Fruit fly (Drosophila melanogaster) whole organism, embryonic: Measurements from ENCODE around the gene Aasdh.

Source experiments
- Ada2b ChIP-seq: fragments of 200-800 bp; sonication (Bioruptor generic); IDR thresholded peaks from 2 replicates; pipeline ENCODE4 v1.3.6; 2022; ENCODE audit warnings: missing biosample characterization, missing genetic modification characterization
- C15 ChIP-seq: fragments of 200-800 bp; sonication (Bioruptor generic); IDR thresholded peaks from 3 replicates; pipeline ENCODE4 v1.3.6; 2022; ENCODE audit warnings: missing biosample characterization, missing genetic modification characterization
- CG11695 ChIP-seq: fragments of 200-800 bp; sonication (Bioruptor generic); IDR thresholded peaks from 3 replicates; pipeline ENCODE4 v1.3.6; 2022; ENCODE audit warnings: missing biosample characterization, missing genetic modification characterization
- CG12236 ChIP-seq: fragments of 200-800 bp; sonication (Bioruptor generic); optimal IDR thresholded peaks from 2 replicates; lab custom pipeline; 2016; ENCODE audit warnings: missing biosample characterization, missing genetic modification characterization
- CG12299 ChIP-seq: fragments of 200-800 bp; sonication (Bioruptor generic); optimal IDR thresholded peaks from 2 replicates; lab custom pipeline; 2018; ENCODE audit warnings: missing biosample characterization, mild to moderate bottlenecking, missing genetic modification characterization
- CG13296 ChIP-seq: fragments of 200-800 bp; sonication (Bioruptor generic); optimal IDR thresholded peaks from 3 replicates; lab custom pipeline; 2018; ENCODE audit warnings: missing biosample characterization, mild to moderate bottlenecking, missing genetic modification characterization
- CG13894 ChIP-seq: fragments of 200-800 bp; sonication (Bioruptor generic); optimal IDR thresholded peaks from 3 replicates; lab custom pipeline; 2018; ENCODE audit warnings: missing biosample characterization, mild to moderate bottlenecking, missing genetic modification characterization, moderate library complexity
- CG14014 ChIP-seq: fragments of 200-800 bp; sonication (Bioruptor generic); IDR thresholded peaks from 2 replicates; pipeline ENCODE4 v1.3.6; 2022; ENCODE audit warnings: missing biosample characterization, missing genetic modification characterization
- CG1529 ChIP-seq: fragments of 200-800 bp; sonication (Bioruptor generic); optimal IDR thresholded peaks from 3 replicates; lab custom pipeline; 2018; ENCODE audit warnings: missing biosample characterization, missing genetic modification characterization
- CG15479 ChIP-seq: fragments of 200-800 bp; sonication (Bioruptor generic); optimal IDR thresholded peaks from 3 replicates; lab custom pipeline; 2019; ENCODE audit warnings: missing biosample characterization, mild to moderate bottlenecking, missing genetic modification characterization, moderate library complexity
- CG15514 ChIP-seq: fragments of 200-800 bp; sonication (Bioruptor generic); optimal IDR thresholded peaks from 3 replicates; lab custom pipeline; 2017; ENCODE audit warnings: missing biosample characterization, missing genetic modification characterization, mild to moderate bottlenecking, moderate library complexity, missing genetic modification reagents
- CG18011 ChIP-seq: fragments of 200-800 bp; sonication (Bioruptor generic); optimal IDR thresholded peaks from 2 replicates; lab custom pipeline; 2017; ENCODE audit warnings: missing biosample characterization, missing genetic modification characterization, mild to moderate bottlenecking, moderate library complexity, missing genotype
- CG18619 ChIP-seq: fragments of 200-800 bp; sonication (Bioruptor generic); optimal IDR thresholded peaks from 3 replicates; lab custom pipeline; 2017; ENCODE audit warnings: missing biosample characterization, mild to moderate bottlenecking, missing genetic modification characterization
- CG2889 ChIP-seq: fragments of 200-800 bp; sonication (Bioruptor generic); IDR thresholded peaks from 3 replicates; pipeline ENCODE4 v1.3.6; 2022; ENCODE audit warnings: missing biosample characterization, missing genetic modification characterization
- CG4328 ChIP-seq: fragments of 200-800 bp; sonication (Bioruptor generic); optimal IDR thresholded peaks from 3 replicates; lab custom pipeline; 2017; ENCODE audit warnings: missing biosample characterization, missing genetic modification reagents, missing genetic modification characterization
- CG4360 ChIP-seq: fragments of 200-800 bp; sonication (Bioruptor generic); IDR thresholded peaks from 2 replicates; pipeline ENCODE4 v1.3.6; 2022; ENCODE audit warnings: missing biosample characterization, missing genetic modification characterization
- CG6654 ChIP-seq: fragments of 200-800 bp; sonication (Bioruptor generic); optimal IDR thresholded peaks from 2 replicates; lab custom pipeline; 2017; ENCODE audit warnings: missing biosample characterization, mild to moderate bottlenecking, missing genetic modification characterization
- CG7271 ChIP-seq: fragments of 200-800 bp; sonication (Bioruptor generic); optimal IDR thresholded peaks from 2 replicates; lab custom pipeline; 2018; ENCODE audit warnings: missing biosample characterization, mild to moderate bottlenecking, missing genetic modification characterization, moderate library complexity
- CG8089 ChIP-seq: fragments of 200-800 bp; sonication (Bioruptor generic); optimal IDR thresholded peaks from 3 replicates; lab custom pipeline; 2016; ENCODE audit warnings: missing biosample characterization, missing genetic modification characterization
- CG8924 ChIP-seq: fragments of 200-800 bp; optimal IDR thresholded peaks from 3 replicates; lab custom pipeline; 2019; ENCODE audit warnings: missing biosample characterization, mild to moderate bottlenecking, missing genetic modification characterization, moderate library complexity
- CG9932 ChIP-seq: fragments of 200-800 bp; sonication (Bioruptor generic); IDR thresholded peaks from 2 replicates; pipeline ENCODE4 v1.3.6; 2022; ENCODE audit warnings: missing biosample characterization, missing genetic modification characterization
- CkIIα-i1 ChIP-seq: fragments of 200-800 bp; sonication (Bioruptor generic); IDR thresholded peaks from 2 replicates; pipeline ENCODE4 v1.3.6; 2022; ENCODE audit warnings: missing biosample characterization, missing genetic modification characterization
- Dbx ChIP-seq: fragments of 200-800 bp; sonication (Bioruptor generic); IDR thresholded peaks from 3 replicates; pipeline ENCODE4 v1.3.6; 2022; ENCODE audit warnings: missing biosample characterization, missing genetic modification characterization
- Eip74EF ChIP-seq, 2 experiments: fragments of 200-800 bp in 1 of 2; fragments of >200 bp in 1 of 2; sonication (Bioruptor generic) in 1 of 2; optimal IDR thresholded peaks; 2 replicates each; lab custom pipeline; 2017 to 2019; ENCODE audit warnings: missing biosample characterization in 2 of 2, missing genetic modification characterization in 2 of 2, mild to moderate bottlenecking in 1 of 2, moderate library complexity in 1 of 2
- Hand ChIP-seq: fragments of 200-800 bp; sonication (Bioruptor generic); optimal IDR thresholded peaks from 2 replicates; lab custom pipeline; 2017; ENCODE audit warnings: mild to moderate bottlenecking, missing biosample characterization, missing genetic modification reagents, missing genetic modification characterization
- Hr51 ChIP-seq, 2 experiments: fragments of 200-800 bp; sonication (Bioruptor generic); optimal IDR thresholded peaks; 2 replicates in 1 of 2; 3 replicates in 1 of 2; lab custom pipeline; 2016 to 2018; ENCODE audit warnings: missing biosample characterization in 2 of 2, missing genetic modification characterization in 2 of 2, mild to moderate bottlenecking in 1 of 2, moderate library complexity in 1 of 2
- NK7.1 ChIP-seq: fragments of 200-800 bp; sonication (Bioruptor generic); optimal IDR thresholded peaks from 3 replicates; lab custom pipeline; 2016; ENCODE audit warnings: missing biosample characterization, missing genetic modification characterization
- Nf-YA ChIP-seq: fragments of 200-800 bp; sonication (Bioruptor generic); IDR thresholded peaks from 2 replicates; pipeline ENCODE4 v1.3.6; 2022; ENCODE audit warnings: missing biosample characterization, missing genetic modification characterization
- Opbp ChIP-seq: fragments of 200-800 bp; sonication (Bioruptor generic); IDR thresholded peaks from 3 replicates; pipeline ENCODE4 v1.3.6; 2022; ENCODE audit warnings: missing biosample characterization, missing genetic modification characterization; ENCODE audit not compliant: partially characterized antibody
- Sry-β ChIP-seq: fragments of 200-800 bp; sonication (Bioruptor generic); optimal IDR thresholded peaks from 2 replicates; lab custom pipeline; 2018; ENCODE audit warnings: missing biosample characterization, mild to moderate bottlenecking, missing genetic modification characterization, moderate library complexity
- abd-A ChIP-seq: fragments of 200-800 bp; sonication (Bioruptor generic); optimal IDR thresholded peaks from 3 replicates; lab custom pipeline; 2019; ENCODE audit warnings: missing biosample characterization, mild to moderate bottlenecking, missing genetic modification characterization, moderate library complexity
- bigmax ChIP-seq: fragments of 200-800 bp; sonication (Bioruptor generic); optimal IDR thresholded peaks from 2 replicates; lab custom pipeline; 2018; ENCODE audit warnings: missing biosample characterization, mild to moderate bottlenecking, missing genetic modification characterization
- bsh ChIP-seq, 2 experiments: fragments of 200-800 bp; sonication (Bioruptor generic); optimal IDR thresholded peaks; 2 replicates each; lab custom pipeline; 2017 to 2018; ENCODE audit warnings: mild to moderate bottlenecking in 2 of 2, missing biosample characterization in 2 of 2, missing genetic modification characterization in 2 of 2, moderate library complexity in 1 of 2
- crc ChIP-seq: fragments of 200-800 bp; sonication (Bioruptor generic); optimal IDR thresholded peaks from 2 replicates; lab custom pipeline; 2016; ENCODE audit warnings: missing biosample characterization, missing genetic modification characterization
- crp ChIP-seq, 2 experiments: fragments of 200-800 bp; sonication (Bioruptor generic); optimal IDR thresholded peaks; 2 replicates in 1 of 2; 3 replicates in 1 of 2; lab custom pipeline; 2017; ENCODE audit warnings: missing biosample characterization in 2 of 2, missing genetic modification characterization in 2 of 2, mild to moderate bottlenecking in 1 of 2, moderate library complexity in 1 of 2
- fru ChIP-seq: fragments of >200 bp; optimal IDR thresholded peaks from 2 replicates; lab custom pipeline; 2017
- hth ChIP-seq: fragments of >200 bp; optimal IDR thresholded peaks from 2 replicates; lab custom pipeline; 2017; ENCODE audit warnings: inconsistent platforms
- knrl ChIP-seq: fragments of 200-800 bp; sonication (Bioruptor generic); IDR thresholded peaks from 3 replicates; pipeline ENCODE4 v1.3.6; 2022; ENCODE audit warnings: missing biosample characterization, missing genetic modification characterization; ENCODE audit not compliant: partially characterized antibody
- lab ChIP-seq: fragments of 200-800 bp; sonication (Bioruptor generic); optimal IDR thresholded peaks from 3 replicates; lab custom pipeline; 2017; ENCODE audit warnings: missing biosample characterization, missing genetic modification characterization, mild to moderate bottlenecking, moderate library complexity, missing genetic modification reagents
- nerfin-2 ChIP-seq: fragments of 200-800 bp; sonication (Bioruptor generic); IDR thresholded peaks from 2 replicates; pipeline ENCODE4 v1.3.6; 2022; ENCODE audit warnings: missing biosample characterization, missing genetic modification characterization; ENCODE audit not compliant: partially characterized antibody
- nmo ChIP-seq: fragments of 200-800 bp; sonication (Bioruptor generic); optimal IDR thresholded peaks from 2 replicates; lab custom pipeline; 2018; ENCODE audit warnings: missing biosample characterization, mild to moderate bottlenecking, missing genetic modification characterization, moderate library complexity
- org-1 ChIP-seq: fragments of 200-800 bp; sonication (Bioruptor generic); optimal IDR thresholded peaks from 2 replicates; lab custom pipeline; 2017; ENCODE audit warnings: missing biosample characterization, missing genetic modification characterization
- pho ChIP-seq: fragments of 200-800 bp; sonication (Bioruptor generic); optimal IDR thresholded peaks from 2 replicates; lab custom pipeline; 2016; ENCODE audit warnings: missing biosample characterization, missing genetic modification characterization
- psq ChIP-seq: fragments of 200-800 bp; sonication (Bioruptor generic); optimal IDR thresholded peaks from 2 replicates; lab custom pipeline; 2017; ENCODE audit warnings: missing biosample characterization, missing genetic modification characterization
- sima ChIP-seq: fragments of 200-800 bp; sonication (Bioruptor generic); optimal IDR thresholded peaks from 2 replicates; lab custom pipeline; 2016; ENCODE audit warnings: missing biosample characterization, missing genetic modification characterization
- sqz ChIP-seq: fragments of 200-800 bp; sonication (Bioruptor generic); optimal IDR thresholded peaks from 3 replicates; lab custom pipeline; 2018; ENCODE audit warnings: missing biosample characterization, mild to moderate bottlenecking, missing genetic modification characterization
- tio ChIP-seq: fragments of 200-800 bp; sonication (Bioruptor generic); optimal IDR thresholded peaks from 2 replicates; lab custom pipeline; 2017; ENCODE audit warnings: missing biosample characterization, missing genetic modification characterization, inconsistent platforms
- tx ChIP-seq: fragments of 200-800 bp; sonication (Bioruptor generic); optimal IDR thresholded peaks from 2 replicates; lab custom pipeline; 2016; ENCODE audit warnings: missing biosample characterization, missing genetic modification characterization

Aasdh gene

dm6 chr2L:8403286-8404270, 45.8 kb downstream of the Aasdh start, which contains the start of gene emb (continued):
- TF ChIP-seq fru (lab: Kevin White, UChicago) (no peak), CG13296 (GFP tag; lab: Kevin White, UChicago) (no peak), Eip74EF (GFP tag; optimal IDR thresholded peaks at IDR 0.05; lab: Kevin White, UChicago) (no peak), hth (lab: Kevin White, UChicago) (no peak), CG6654 (GFP tag; lab: Kevin White, UChicago) (no peak), crc (no peak), knrl (peak; percentile 90), Hr51 (GFP tag; optimal IDR thresholded peaks at IDR 0.05; lab: Kevin White, UChicago) (peak in 1 of 2 experiments; percentile 15), nmo (GFP tag; lab: Kevin White, UChicago) (peak; percentile 77), C15 (no peak), Opbp (GFP tag; lab: Robert Waterston, UW) (peak; percentile 96), CG18011 (GFP tag; lab: Kevin White, UChicago) (no peak), CG2889 (GFP tag; lab: Robert Waterston, UW) (no peak), bsh (GFP tag; optimal IDR thresholded peaks at IDR 0.05; lab: Kevin White, UChicago) (peak; percentile 7 to 76), CG1529 (no peak), CG13894 (no peak), org-1 (GFP tag; lab: Kevin White, UChicago) (no peak), CG14014 (GFP tag; lab: Robert Waterston, UW) (0 out of 2 replicates have a peak, but pooled peaks have one; percentile 19), Ada2b (GFP tag; lab: Robert Waterston, UW) (no peak), pho (GFP tag; lab: Kevin White, UChicago) (peak; percentile 65), lab (GFP tag; lab: Kevin White, UChicago) (no peak), CG9932 (peak; percentile 62), crp (GFP tag; optimal IDR thresholded peaks at IDR 0.05; lab: Kevin White, UChicago) (peak in 1 of 2 experiments; percentile 21), CG4328 (GFP tag; lab: Kevin White, UChicago) (peak; percentile 40), bigmax (no peak), CG4360 (no peak), CG8089 (GFP tag; lab: Kevin White, UChicago) (peak; percentile 43), Dbx (GFP tag; lab: Robert Waterston, UW) (0 out of 3 replicates have a peak, but pooled peaks have one; percentile 57), Hand (no peak), Nf-YA (no peak), psq (GFP tag; lab: Kevin White, UChicago) (peak; percentile 19), nerfin-2 (GFP tag; lab: Robert Waterston, UW) (peak; percentile 100), tx (GFP tag; lab: Kevin White, UChicago) (peak; percentile 44), CkIIα-i1 (GFP tag; lab: Robert Waterston, UW) (no peak), abd-A (tag; lab: Kevin White, UChicago) (no peak), CG15514 (GFP tag; lab: Kevin White, UChicago) (peak; percentile 91), sqz (GFP tag; lab: Kevin White, UChicago) (peak; percentile 67), sima (GFP tag; lab: Kevin White, UChicago) (no peak), NK7.1 (no peak), CG12236 (GFP tag; lab: Kevin White, UChicago) (peak; percentile 38), Sry-β (GFP tag; lab: Kevin White, UChicago) (peak; percentile 3), CG8924 (peak; percentile 44), tio (GFP tag; lab: Kevin White, UChicago) (no peak), CG18619 (peak; percentile 15), CG11695 (GFP tag; lab: Robert Waterston, UW) (no peak), CG7271 (tag; lab: Kevin White, UChicago) (no peak), CG15479 (GFP tag; lab: Kevin White, UChicago) (no peak), CG12299 (no peak)
